Worm (Caenorhabditis elegans): ENCODE measurements around the gene W01A11.1.
A peak's percentile ranks its signal among the peaks of the same experiment; 100 is the strongest.

Gene W01A11.1

DNA sequence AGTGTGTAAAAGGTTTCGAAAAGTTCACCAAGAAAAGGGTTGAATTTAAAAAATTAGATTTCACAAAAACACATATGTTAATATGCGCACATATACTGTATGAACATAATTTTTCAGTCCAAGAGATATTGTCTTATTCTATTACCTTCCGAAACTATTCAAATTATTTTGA is 19.1 kb downstream of the W01A11.1 start, which contains the start of gene F46E10.3:
TSS of gene F46E10.3 (plus strand) at position 73 of the 172 bp plus-strand sequence.
- TF ChIP-seq arid-1 (GFP tag; conservative IDR thresholded peaks at IDR 0.05) (no peak), sdz-12 (GFP tag; optimal IDR thresholded peaks at IDR 0.05) (no peak), pha-4 (GFP tag; IDR thresholded peaks at IDR 0.05) (no peak), pha-4 (tag; optimal IDR thresholded peaks at IDR 0.05) (no peak), D1046.2 (GFP tag; IDR thresholded peaks at IDR 0.05) (no peak), zfp-3 (GFP tag; conservative IDR thresholded peaks at IDR 0.05) (no peak), T20F7.1 (GFP tag; optimal IDR thresholded peaks at IDR 0.05) (no peak), dmd-6 (GFP tag; IDR thresholded peaks at IDR 0.05) (no peak), nhr-6 (tag; optimal IDR thresholded peaks at IDR 0.05) (no peak), nhr-76 (tag; optimal IDR thresholded peaks at IDR 0.05) (no peak), madf-9 (GFP tag; conservative IDR thresholded peaks at IDR 0.05) (no peak), Y5F2A.4 (GFP tag; optimal IDR thresholded peaks at IDR 0.05) (no peak), hmg-1.1 (GFP tag; IDR thresholded peaks at IDR 0.05) (no peak), hlh-30 (tag; optimal IDR thresholded peaks at IDR 0.05; ENCODE audit: insufficient read depth) (no peak), F37D6.2 (tag; optimal IDR thresholded peaks at IDR 0.05) (no peak)

DNA sequence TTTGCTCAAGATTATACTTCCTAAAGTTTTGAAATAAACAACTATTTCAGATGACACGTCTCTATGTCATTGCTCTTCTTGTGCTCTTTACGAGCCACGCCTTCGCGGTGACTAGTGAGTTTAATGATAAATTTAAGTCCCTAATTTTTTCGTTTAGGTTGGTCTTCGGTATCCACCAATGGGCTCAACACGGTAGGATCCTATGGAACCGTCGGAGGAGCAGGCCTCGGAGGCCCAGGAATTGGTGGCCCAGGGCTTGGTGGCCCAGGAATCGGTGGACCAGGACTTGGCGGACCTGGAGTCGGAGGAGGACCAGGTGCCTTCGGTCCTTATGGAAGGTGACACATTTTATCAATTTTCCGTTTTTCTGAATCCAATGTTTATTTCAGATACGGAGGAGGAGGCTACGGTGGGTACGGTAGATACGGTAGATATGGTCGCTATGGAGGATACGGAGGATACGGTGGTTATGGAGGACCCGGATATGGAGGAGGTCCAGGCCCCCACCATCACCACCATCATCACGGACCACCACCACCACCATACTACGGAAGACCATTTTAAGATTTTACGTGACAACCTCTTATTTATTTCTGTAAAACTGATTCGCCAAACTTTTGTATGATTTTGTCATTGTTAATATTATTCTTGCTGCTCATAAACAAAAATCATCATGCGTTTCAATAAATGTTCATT is 21.5 kb downstream of the W01A11.1 start, which contains the start of the genes F46E10.2 and F46E10.18:
TSS of gene F46E10.2 (plus strand) at position 51 of the 696 bp plus-strand sequence.
TSS of gene F46E10.18 (plus strand) at position 646 of the 696 bp plus-strand sequence.
- TF ChIP-seq set-16 (GFP tag; IDR thresholded peaks at IDR 0.05) (peak; percentile 83), unc-62 (GFP tag; optimal IDR thresholded peaks at IDR 0.05 in 1 of 2) (peak in 1 of 2 experiments; percentile 89), unc-62 (tag; optimal IDR thresholded peaks at IDR 0.05) (no peak), egl-27 (tag; optimal IDR thresholded peaks at IDR 0.05) (no peak), attf-4 (tag; optimal IDR thresholded peaks at IDR 0.05) (no peak), egl-43 (GFP tag; IDR thresholded peaks at IDR 0.05) (peak; percentile 70), T20F7.1 (GFP tag; optimal IDR thresholded peaks at IDR 0.05) (no peak), hlh-30 (tag; optimal IDR thresholded peaks at IDR 0.05; ENCODE audit: insufficient read depth) (no peak), nhr-28 (tag; optimal IDR thresholded peaks at IDR 0.05) (no peak), aha-1 (tag) (peak; percentile 5), nhr-48 (tag; optimal IDR thresholded peaks at IDR 0.05) (no peak), nhr-237 (tag; optimal IDR thresholded peaks at IDR 0.05) (no peak), lim-7 (GFP tag; IDR thresholded peaks at IDR 0.05) (no peak), dpl-1 (GFP tag; optimal IDR thresholded peaks at IDR 0.05) (no peak)

DNA sequence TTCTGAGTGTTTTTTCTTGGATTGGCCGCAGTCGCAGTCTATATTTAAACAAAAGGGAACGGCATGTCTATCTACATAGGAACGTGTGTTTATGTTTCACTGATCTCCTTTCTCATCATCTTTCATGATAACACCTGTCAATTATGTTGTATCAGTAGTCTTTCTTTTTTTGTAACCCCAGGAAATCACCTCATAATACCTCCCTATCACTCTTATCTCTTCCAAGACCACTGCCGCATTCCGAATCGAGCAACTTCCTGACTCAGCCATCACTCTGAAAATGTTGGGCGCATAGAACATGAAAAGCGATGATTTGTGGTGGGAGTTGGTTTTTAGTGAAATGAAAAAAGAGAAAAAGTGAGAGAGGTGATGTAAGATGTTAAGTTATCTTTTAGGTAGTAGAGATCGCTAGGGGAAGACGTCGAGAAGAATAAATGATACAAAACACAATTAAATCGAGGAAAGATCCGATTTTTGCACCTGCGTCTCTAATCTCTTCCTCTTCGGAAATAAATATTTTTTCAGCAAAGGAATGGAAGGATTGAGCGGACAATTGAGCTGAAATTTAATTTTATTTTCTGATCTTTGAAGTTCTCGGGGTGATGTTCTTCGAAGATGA is 24.0 kb downstream of the W01A11.1 start:
- TF ChIP-seq dmd-6 (GFP tag; IDR thresholded peaks at IDR 0.05), result peak; percentile 97
- TF ChIP-seq tra-1 (GFP tag; IDR thresholded peaks at IDR 0.05), result peak; percentile 83
- TF ChIP-seq D1046.2 (GFP tag; IDR thresholded peaks at IDR 0.05), result no peak
- peak; percentile 50 for TF ChIP-seq mxl-3 (GFP tag; optimal IDR thresholded peaks at IDR 0.05)
- TF ChIP-seq R02D3.7 (tag; optimal IDR thresholded peaks at IDR 0.05), result no peak
- TF ChIP-seq pqm-1 (tag; optimal IDR thresholded peaks at IDR 0.05), result peak; percentile 46
- 0 out of 2 replicates have a peak, but pooled peaks have one; percentile 19 for TF ChIP-seq dmd-8 (GFP tag; IDR thresholded peaks at IDR 0.05)
- peak; percentile 88 for TF ChIP-seq hlh-11 (tag; optimal IDR thresholded peaks at IDR 0.05)
- TF ChIP-seq nhr-28 (tag; optimal IDR thresholded peaks at IDR 0.05), result peak; percentile 56
- TF ChIP-seq daf-16 (GFP tag; optimal IDR thresholded peaks at IDR 0.05), result no peak
- peak; percentile 65 for TF ChIP-seq daf-16 (tag; optimal IDR thresholded peaks at IDR 0.05)
- TF ChIP-seq php-3 (GFP tag; IDR thresholded peaks at IDR 0.05), result peak; percentile 67; the same call in 1 of the 2 replicates
- no peak for TF ChIP-seq nhr-25 (tag; optimal IDR thresholded peaks at IDR 0.05; ENCODE audit: borderline replicate concordance, insufficient read depth)
- no peak for TF ChIP-seq zip-11 (GFP tag; IDR thresholded peaks at IDR 0.05)
- TF ChIP-seq nhr-41 (GFP tag; IDR thresholded peaks at IDR 0.05), result peak; percentile 41; the same call in 1 of the 2 replicates
- no peak for TF ChIP-seq ZK546.5 (tag; optimal IDR thresholded peaks at IDR 0.05)
- TF ChIP-seq dve-1 (tag; optimal IDR thresholded peaks at IDR 0.05; ENCODE audit: insufficient read depth), result peak; percentile 62
- 0 out of 2 replicates have a peak, but pooled peaks have one; percentile 15 for TF ChIP-seq ceh-20 (GFP tag; IDR thresholded peaks at IDR 0.05)
- peak in 1 of 2 experiments; percentile 87 for TF ChIP-seq unc-62 (GFP tag; optimal IDR thresholded peaks at IDR 0.05 in 1 of 2)
- TF ChIP-seq unc-62 (tag; optimal IDR thresholded peaks at IDR 0.05), result no peak
- TF ChIP-seq lin-1 (GFP tag; IDR thresholded peaks at IDR 0.05), result peak; percentile 56; the same call in 1 of the 2 replicates
